Worm (Caenorhabditis elegans) whole organism, young adult: ENCODE data around the gene tnt-3.

Experiments used
- C17E4.6 ChIP-seq: fragments of 200-800 bp; sonication (Bioruptor generic); IDR thresholded peaks from 2 replicates; pipeline ENCODE4 v1.3.6; 2022; ENCODE audit warnings: missing genetic modification reagents, missing genetic modification characterization, missing compliant biosample characterization
- F49E8.2 ChIP-seq: sonication (generic microtip); optimal IDR thresholded peaks from 3 replicates; lab custom pipeline; 2017; ENCODE audit warnings: missing genetic modification characterization, mild to moderate bottlenecking, missing compliant biosample characterization, antibody characterized with exemption, moderate library complexity; ENCODE audit not compliant: insufficient read depth
- F57A8.1 ChIP-seq: fragments of 200-800 bp; sonication (Bioruptor generic); optimal IDR thresholded peaks from 2 replicates; lab custom pipeline; 2018; ENCODE audit warnings: mild to moderate bottlenecking, missing genetic modification characterization, moderate library complexity, missing compliant biosample characterization
- F57C9.4 ChIP-seq: sonication (generic microtip); optimal IDR thresholded peaks from 2 replicates; lab custom pipeline; 2017; ENCODE audit warnings: mild to moderate bottlenecking, missing genetic modification characterization, missing compliant biosample characterization
- K11D2.4 ChIP-seq: fragments of 200-800 bp; sonication (Bioruptor generic); IDR thresholded peaks from 2 replicates; pipeline ENCODE4 v1.3.6; 2022; ENCODE audit warnings: missing genetic modification reagents, missing genetic modification characterization, missing compliant biosample characterization
- K12H6.12 ChIP-seq: fragments of 200-800 bp; sonication (Bioruptor generic); optimal IDR thresholded peaks from 2 replicates; lab custom pipeline; 2018; ENCODE audit warnings: mild to moderate bottlenecking, missing genetic modification characterization, missing compliant biosample characterization
- T26A5.8 ChIP-seq: sonication (generic microtip); optimal IDR thresholded peaks from 2 replicates; lab custom pipeline; 2016; ENCODE audit warnings: missing genetic modification characterization, missing compliant biosample characterization
- Y53F4B.3 ChIP-seq: fragments of 200-800 bp; sonication (Bioruptor generic); IDR thresholded peaks from 2 replicates; pipeline ENCODE4 v1.3.6; 2022; ENCODE audit warnings: missing genetic modification reagents, missing genetic modification characterization, missing compliant biosample characterization
- Y53G8AR.9 ChIP-seq: fragments of 200-800 bp; sonication (Bioruptor generic); conservative IDR thresholded peaks from 2 replicates; pipeline ENCODE4 v1.3.6; 2022; ENCODE audit warnings: missing genetic modification reagents, missing genetic modification characterization, missing compliant biosample characterization
- ama-1 ChIP-seq, 3 experiments: fragments of 150-350 bp in 1 of 3; sonication (generic microtip) in 2 of 3; optimal IDR thresholded peaks; 2 replicates each; lab custom pipeline; 2014 to 2018; ENCODE audit warnings: missing biosample characterization in 2 of 3, missing genetic modification characterization in 2 of 3, missing genetic modification reagents in 2 of 3
- aptf-3 ChIP-seq: fragments of 200-800 bp; sonication (Bioruptor generic); IDR thresholded peaks from 2 replicates; pipeline ENCODE4 v1.3.6; 2022; ENCODE audit warnings: missing genetic modification characterization, missing compliant biosample characterization
- ceh-27 ChIP-seq: fragments of 200-800 bp; sonication (Bioruptor generic); optimal IDR thresholded peaks from 2 replicates; lab custom pipeline; 2018; ENCODE audit warnings: mild to moderate bottlenecking, missing genetic modification characterization, moderate library complexity, missing compliant biosample characterization
- ceh-91 ChIP-seq: fragments of 200-800 bp; sonication (Bioruptor generic); IDR thresholded peaks from 2 replicates; pipeline ENCODE4 v1.3.6; 2022; ENCODE audit warnings: missing genetic modification reagents, missing genetic modification characterization, missing compliant biosample characterization
- chd-7 ChIP-seq: sonication (generic microtip); optimal IDR thresholded peaks from 2 replicates; lab custom pipeline; 2016; ENCODE audit warnings: mild to moderate bottlenecking, missing genetic modification characterization, moderate library complexity, missing compliant biosample characterization
- die-1 ChIP-seq: sonication (generic microtip); optimal IDR thresholded peaks from 2 replicates; lab custom pipeline; 2016; ENCODE audit warnings: missing genotype, mild to moderate bottlenecking, missing genetic modification characterization, missing compliant biosample characterization
- egl-18 ChIP-seq: fragments of 200-800 bp; sonication (Bioruptor generic); IDR thresholded peaks from 2 replicates; pipeline ENCODE4 v1.3.6; 2022; ENCODE audit warnings: missing genetic modification reagents, missing genetic modification characterization, missing compliant biosample characterization
- ets-4 ChIP-seq: fragments of 200-800 bp; sonication (Bioruptor generic); optimal IDR thresholded peaks from 2 replicates; lab custom pipeline; 2018; ENCODE audit warnings: mild to moderate bottlenecking, missing genetic modification characterization, missing compliant biosample characterization
- gei-17 ChIP-seq: fragments of 200-800 bp; sonication (Bioruptor generic); optimal IDR thresholded peaks from 2 replicates; lab custom pipeline; 2018; ENCODE audit warnings: mild to moderate bottlenecking, missing genetic modification characterization, missing compliant biosample characterization
- hrde-1 ChIP-seq: sonication (generic microtip); optimal IDR thresholded peaks from 2 replicates; lab custom pipeline; 2016; ENCODE audit warnings: missing genetic modification characterization, mild to moderate bottlenecking, missing compliant biosample characterization, moderate library complexity, missing genotype, missing genetic modification reagents, borderline replicate concordance
- hsf-1 ChIP-seq: fragments of 200-800 bp; sonication (Bioruptor generic); IDR thresholded peaks from 2 replicates; pipeline ENCODE4 v1.3.6; 2022; ENCODE audit warnings: missing genetic modification reagents, missing genetic modification characterization, missing compliant biosample characterization
- let-526 ChIP-seq: fragments of 200-800 bp; sonication (Bioruptor generic); IDR thresholded peaks from 2 replicates; pipeline ENCODE4 v1.3.6; 2022; ENCODE audit warnings: missing genetic modification reagents, missing genetic modification characterization, missing compliant biosample characterization
- lin-26 ChIP-seq: fragments of 200-800 bp; sonication (Bioruptor generic); IDR thresholded peaks from 2 replicates; pipeline ENCODE4 v1.3.6; 2022; ENCODE audit warnings: missing genetic modification reagents, missing genetic modification characterization, missing compliant biosample characterization
- lin-35 ChIP-seq, 3 experiments: fragments of 150-350 bp in 2 of 3; sonication (generic microtip) in 1 of 3; optimal IDR thresholded peaks; 2 replicates each; lab custom pipeline; 2014 to 2018; ENCODE audit warnings: missing biosample characterization in 3 of 3, missing genetic modification characterization in 3 of 3, missing genetic modification reagents in 3 of 3
- lin-54 ChIP-seq: fragments of 200-800 bp; sonication (Bioruptor generic); optimal IDR thresholded peaks from 2 replicates; lab custom pipeline; 2018; ENCODE audit warnings: mild to moderate bottlenecking, missing genetic modification characterization, missing compliant biosample characterization
- madf-10 ChIP-seq: sonication (generic microtip); optimal IDR thresholded peaks from 2 replicates; lab custom pipeline; 2016; ENCODE audit warnings: mild to moderate bottlenecking, missing genetic modification characterization, missing compliant biosample characterization
- mxl-1 ChIP-seq: sonication (generic microtip); optimal IDR thresholded peaks from 2 replicates; lab custom pipeline; 2016; ENCODE audit warnings: missing genetic modification characterization, missing compliant biosample characterization
- nfyb-1 ChIP-seq: fragments of 200-800 bp; sonication (Bioruptor generic); IDR thresholded peaks from 2 replicates; pipeline ENCODE4 v1.3.6; 2022; ENCODE audit warnings: missing genetic modification reagents, missing genetic modification characterization, missing compliant biosample characterization
- nhr-80 ChIP-seq: sonication (generic microtip); optimal IDR thresholded peaks from 2 replicates; lab custom pipeline; 2016; ENCODE audit warnings: missing genetic modification characterization, missing compliant biosample characterization
- pbrm-1 ChIP-seq: fragments of 200-800 bp; sonication (Bioruptor generic); IDR thresholded peaks from 2 replicates; pipeline ENCODE4 v1.3.6; 2022; ENCODE audit warnings: missing genetic modification reagents, missing genetic modification characterization, missing compliant biosample characterization
- pha-4 ChIP-seq: fragments of 150-350 bp; sonication (generic microtip); optimal IDR thresholded peaks from 2 replicates; lab custom pipeline; 2014; ENCODE audit warnings: missing biosample characterization, missing genetic modification reagents, missing genetic modification characterization
- rcor-1 ChIP-seq: fragments of 200-800 bp; sonication (Bioruptor generic); IDR thresholded peaks from 2 replicates; pipeline ENCODE4 v1.3.6; 2022; ENCODE audit warnings: missing genetic modification reagents, missing genetic modification characterization, missing compliant biosample characterization
- rec-8 ChIP-seq, 2 experiments: sonication (generic microtip); optimal IDR thresholded peaks; 2 replicates each; lab custom pipeline; 2016; ENCODE audit warnings: mild to moderate bottlenecking in 2 of 2, missing genetic modification characterization in 2 of 2, missing genetic modification reagents in 2 of 2, missing genotype in 2 of 2, missing biosample characterization in 1 of 2, missing compliant biosample characterization in 1 of 2, moderate library complexity in 1 of 2
- rpc-1 ChIP-seq, 2 experiments: fragments of 150-350 bp in 1 of 2; sonication (generic microtip) in 1 of 2; optimal IDR thresholded peaks; 2 replicates each; lab custom pipeline; 2014 to 2018; ENCODE audit warnings: missing biosample characterization in 1 of 2, missing genetic modification characterization in 1 of 2, missing genetic modification reagents in 1 of 2, missing genotype in 1 of 2
- sdz-38 ChIP-seq: sonication (generic microtip); optimal IDR thresholded peaks from 2 replicates; lab custom pipeline; 2016; ENCODE audit warnings: missing genotype, missing genetic modification characterization, missing compliant biosample characterization
- sea-2 ChIP-seq: fragments of 200-800 bp; sonication (Bioruptor generic); IDR thresholded peaks from 2 replicates; pipeline ENCODE4 v1.3.6; 2022; ENCODE audit warnings: missing genetic modification characterization, missing compliant biosample characterization
- snpc-1.1 ChIP-seq: sonication (generic microtip); optimal IDR thresholded peaks from 2 replicates; lab custom pipeline; 2017; ENCODE audit warnings: missing genetic modification characterization, mild to moderate bottlenecking, missing compliant biosample characterization, antibody characterized with exemption, moderate library complexity, missing genotype, missing genetic modification reagents; ENCODE audit not compliant: insufficient read depth
- snpc-1.3 ChIP-seq: sonication (generic microtip); optimal IDR thresholded peaks from 2 replicates; lab custom pipeline; 2017; ENCODE audit warnings: missing genetic modification characterization, mild to moderate bottlenecking, missing compliant biosample characterization, antibody characterized with exemption, moderate library complexity, missing genotype, missing genetic modification reagents; ENCODE audit not compliant: insufficient read depth
- snpc-4 ChIP-seq, 5 experiments: fragments of 150-350 bp in 1 of 5; sonication (generic microtip) in 4 of 5; optimal IDR thresholded peaks; 2 replicates each; lab custom pipeline; 2014 to 2018; ENCODE audit warnings: missing genetic modification characterization in 5 of 5, missing biosample characterization in 3 of 5, antibody characterized with exemption in 2 of 5, mild to moderate bottlenecking in 2 of 5, missing compliant biosample characterization in 2 of 5, missing genotype in 2 of 5, moderate library complexity in 2 of 5, missing genetic modification reagents in 1 of 5
- sptf-2 ChIP-seq: fragments of 200-800 bp; sonication (Bioruptor generic); optimal IDR thresholded peaks from 2 replicates; lab custom pipeline; 2018; ENCODE audit warnings: mild to moderate bottlenecking, missing genetic modification characterization, missing compliant biosample characterization
- tbp1 ChIP-seq: fragments of 200-800 bp; sonication (Bioruptor generic); optimal IDR thresholded peaks from 2 replicates; lab custom pipeline; 2018; ENCODE audit warnings: mild to moderate bottlenecking, missing genetic modification characterization, missing compliant biosample characterization
- ztf-18 ChIP-seq: sonication (generic microtip); optimal IDR thresholded peaks from 2 replicates; lab custom pipeline; 2016; ENCODE audit warnings: missing genotype, mild to moderate bottlenecking, missing genetic modification characterization, missing compliant biosample characterization
- ztf-28 ChIP-seq: fragments of 200-800 bp; sonication (Bioruptor generic); IDR thresholded peaks from 2 replicates; pipeline ENCODE4 v1.3.6; 2022; ENCODE audit warnings: missing genetic modification reagents, missing genetic modification characterization, missing compliant biosample characterization

Gene tnt-3

ce11 chrX:7906430-7907014 is 38.4 kb downstream of the tnt-3 start, which contains the start of gene C39D10.1 (continued):
- peak; percentile 7 for TF ChIP-seq hrde-1
- TF ChIP-seq ztf-28 (GFP tag; lab: Robert Waterston, UW): no peak
- peak; percentile 15 for TF ChIP-seq mxl-1 (tag; lab: Kevin White, UChicago)
- no peak for TF ChIP-seq ama-1 (optimal IDR thresholded peaks at IDR 0.05; lab: Kevin White, UChicago)
- TF ChIP-seq ama-1 (GFP tag; optimal IDR thresholded peaks at IDR 0.05; lab: Kevin White, UChicago): peak in 1 of 2 experiments; percentile 87
- peak; percentile 81 for TF ChIP-seq rpc-1 (optimal IDR thresholded peaks at IDR 0.05; lab: Kevin White, UChicago)
- peak; percentile 92 for TF ChIP-seq rpc-1 (tag; optimal IDR thresholded peaks at IDR 0.05; lab: Kevin White, UChicago)
- TF ChIP-seq tbp1 (GFP tag; lab: Kevin White, UChicago): peak; percentile 91
- peak; percentile 75 for TF ChIP-seq snpc-4 (GFP tag; optimal IDR thresholded peaks at IDR 0.05; lab: Kevin White, UChicago)
- peak in 1 of 4 experiments; percentile 67 for TF ChIP-seq snpc-4 (tag; optimal IDR thresholded peaks at IDR 0.05; lab: Kevin White, UChicago)
- TF ChIP-seq die-1: peak; percentile 69
- peak; percentile 86 for TF ChIP-seq lin-26 (GFP tag; lab: Robert Waterston, UW)
- no peak for TF ChIP-seq lin-35 (GFP tag; optimal IDR thresholded peaks at IDR 0.05; lab: Kevin White, UChicago)
- TF ChIP-seq F57C9.4 (tag; lab: Kevin White, UChicago): no peak
- TF ChIP-seq aptf-3 (GFP tag; lab: Robert Waterston, UW): no peak
- no peak for TF ChIP-seq sdz-38
- TF ChIP-seq pbrm-1 (GFP tag; lab: Robert Waterston, UW): peak; percentile 24; the same call in 1 of the 2 replicates
- no peak for TF ChIP-seq K12H6.12 (tag; lab: Kevin White, UChicago)
- no peak for TF ChIP-seq ceh-27
- TF ChIP-seq ceh-91: no peak
- TF ChIP-seq rcor-1 (GFP tag; lab: Robert Waterston, UW): 0 out of 2 replicates have a peak, but pooled peaks have one; percentile 15
- no peak for TF ChIP-seq K11D2.4 (GFP tag; lab: Robert Waterston, UW)
- TF ChIP-seq Y53G8AR.9 (GFP tag; lab: Robert Waterston, UW): no peak

- TF ChIP-seq pha-4 (no peak), sptf-2 (GFP tag; lab: Kevin White, UChicago) (no peak), lin-54 (GFP tag; lab: Kevin White, UChicago) (no peak)
These were observed 41.9 kb downstream of the tnt-3 start, which contains the start of gene C39D10.11 for ce11 chrX:7902976-7903375. TSS of gene C39D10.11 (plus strand) at chrX:7903276.

ce11 chrX:7901840-7902239 is 43.1 kb downstream of the tnt-3 start:
- TF ChIP-seq nhr-80 (peak; percentile 77), sea-2 (GFP tag; lab: Robert Waterston, UW) (no peak)

- TF ChIP-seq C17E4.6 (GFP tag; lab: Robert Waterston, UW) (no peak), madf-10 (tag; lab: Kevin White, UChicago) (no peak), ets-4 (GFP tag; lab: Kevin White, UChicago) (no peak), egl-18 (no peak), nfyb-1 (GFP tag; lab: Robert Waterston, UW) (no peak), T26A5.8 (tag; lab: Kevin White, UChicago) (no peak), ztf-18 (no peak), snpc-1.1 (no peak), F49E8.2 (tag; lab: Kevin White, UChicago) (no peak), pbrm-1 (GFP tag; lab: Robert Waterston, UW) (no peak), sea-2 (GFP tag; lab: Robert Waterston, UW) (no peak), chd-7 (tag; lab: Kevin White, UChicago) (no peak), snpc-1.3 (tag; lab: Kevin White, UChicago) (no peak), Y53F4B.3 (no peak), gei-17 (GFP tag; lab: Kevin White, UChicago) (no peak), F57A8.1 (GFP tag; lab: Kevin White, UChicago) (no peak), hsf-1 (no peak), let-526 (no peak), rec-8 (tag; optimal IDR thresholded peaks at IDR 0.05; lab: Kevin White, UChicago) (no peak)
These were observed 44.7 kb downstream of the tnt-3 start for ce11 chrX:7900180-7900579.
